Worm (Caenorhabditis elegans): ENCODE measurements around the gene srh-97.
"Not testable (repeated sequence)": the region's sequence is repeated elsewhere in the genome, so short reads cannot be mapped to it uniquely, and the experiment has no call there.

Gene srh-97

DNA sequence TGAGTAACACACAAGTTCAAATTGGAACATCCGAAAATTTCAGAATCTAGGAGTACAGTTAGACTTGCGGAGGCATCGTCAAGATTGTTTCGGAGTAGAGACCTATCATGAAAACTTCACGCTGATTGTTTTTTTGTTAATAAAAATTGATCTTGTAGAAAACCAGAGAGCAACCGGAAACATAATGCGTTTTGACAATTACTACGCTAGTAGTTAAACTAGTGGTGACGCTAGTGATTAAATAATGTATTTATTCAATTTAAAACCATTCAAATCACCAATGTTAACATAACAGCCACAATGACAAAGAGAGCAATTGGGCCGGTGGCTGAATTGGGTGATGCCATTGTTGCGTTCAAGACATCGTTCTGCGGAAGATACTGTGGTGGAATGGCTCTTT lies 2.8 kb downstream of the srh-97 start, which contains the start of gene F49H6.17:
Gene F49H6.17, plus strand, starts transcription at position 301 of the 400 bp plus-strand sequence.
- TF ChIP-seq let-526 (GFP tag; IDR thresholded peaks at IDR 0.05): no peak

- TF ChIP-seq lsl-1 (GFP tag; optimal IDR thresholded peaks at IDR 0.05) (no peak), ceh-100 (GFP tag; IDR thresholded peaks at IDR 0.05) (no peak), F22D6.2 (tag; optimal IDR thresholded peaks at IDR 0.05) (no peak), B0019.2 (GFP tag; conservative IDR thresholded peaks at IDR 0.05) (no peak), tbx-9 (tag; optimal IDR thresholded peaks at IDR 0.05; ENCODE audit: borderline replicate concordance) (no peak), sea-2 (GFP tag; IDR thresholded peaks at IDR 0.05) (no peak), F57A8.1 (GFP tag; optimal IDR thresholded peaks at IDR 0.05) (no peak), sptf-2 (GFP tag; optimal IDR thresholded peaks at IDR 0.05) (no peak), dox-1 (GFP tag; IDR thresholded peaks at IDR 0.05) (no peak), F37B4.10 (GFP tag; IDR thresholded peaks at IDR 0.05) (no peak)
Observed at ce11 chrV:17021361-17021760, 4.5 kb downstream of the srh-97 start, which contains the start of gene F49H6.12. Gene F49H6.12, minus strand, starts transcription at chrV:17021461.

DNA sequence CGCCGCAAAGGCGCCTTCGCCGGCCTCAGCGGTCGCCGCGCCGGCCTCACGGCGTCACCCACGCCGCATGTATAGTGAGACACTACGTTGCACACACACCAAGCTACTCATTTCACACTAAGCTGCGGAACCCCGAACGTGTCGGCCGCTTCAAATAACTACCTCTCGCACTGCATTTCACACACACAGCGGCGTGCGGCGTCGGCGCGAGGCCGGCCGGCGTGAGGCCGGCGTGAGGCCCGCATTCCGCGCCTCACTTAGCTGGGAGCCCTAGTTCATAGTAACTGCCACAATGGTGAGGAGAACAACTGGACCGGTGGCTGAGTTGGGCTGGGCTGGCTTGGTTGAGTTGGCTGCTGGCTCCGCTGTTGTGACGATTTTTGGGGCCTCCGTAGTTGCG lies 5.2 kb downstream of the srh-97 start:
- 0 out of 2 replicates have a peak, but pooled peaks have one; percentile 15 for TF ChIP-seq ceh-91 (GFP tag; IDR thresholded peaks at IDR 0.05)
- peak; percentile 90 for TF ChIP-seq zfh-2 (GFP tag; conservative IDR thresholded peaks at IDR 0.05)
- TF ChIP-seq pbrm-1 (GFP tag; IDR thresholded peaks at IDR 0.05): 0 out of 2 replicates have a peak, but pooled peaks have one; percentile 20
- TF ChIP-seq snpc-4 (GFP tag; optimal IDR thresholded peaks at IDR 0.05): not testable (repeated sequence)
- peak in 1 of 4 experiments; percentile 59 for TF ChIP-seq snpc-4 (tag; optimal IDR thresholded peaks at IDR 0.05)
- TF ChIP-seq nfyb-1 (GFP tag; IDR thresholded peaks at IDR 0.05): 0 out of 2 replicates have a peak, but pooled peaks have one; percentile 39
- TF ChIP-seq egrh-3 (GFP tag; IDR thresholded peaks at IDR 0.05): peak; percentile 74; the same call in 1 of the 2 replicates
- peak; percentile 39; the same call in 1 of the 2 replicates for TF ChIP-seq dox-1 (GFP tag; IDR thresholded peaks at IDR 0.05)
- 0 out of 2 replicates have a peak, but pooled peaks have one; percentile 36 for TF ChIP-seq lin-26 (GFP tag; IDR thresholded peaks at IDR 0.05)

DNA sequence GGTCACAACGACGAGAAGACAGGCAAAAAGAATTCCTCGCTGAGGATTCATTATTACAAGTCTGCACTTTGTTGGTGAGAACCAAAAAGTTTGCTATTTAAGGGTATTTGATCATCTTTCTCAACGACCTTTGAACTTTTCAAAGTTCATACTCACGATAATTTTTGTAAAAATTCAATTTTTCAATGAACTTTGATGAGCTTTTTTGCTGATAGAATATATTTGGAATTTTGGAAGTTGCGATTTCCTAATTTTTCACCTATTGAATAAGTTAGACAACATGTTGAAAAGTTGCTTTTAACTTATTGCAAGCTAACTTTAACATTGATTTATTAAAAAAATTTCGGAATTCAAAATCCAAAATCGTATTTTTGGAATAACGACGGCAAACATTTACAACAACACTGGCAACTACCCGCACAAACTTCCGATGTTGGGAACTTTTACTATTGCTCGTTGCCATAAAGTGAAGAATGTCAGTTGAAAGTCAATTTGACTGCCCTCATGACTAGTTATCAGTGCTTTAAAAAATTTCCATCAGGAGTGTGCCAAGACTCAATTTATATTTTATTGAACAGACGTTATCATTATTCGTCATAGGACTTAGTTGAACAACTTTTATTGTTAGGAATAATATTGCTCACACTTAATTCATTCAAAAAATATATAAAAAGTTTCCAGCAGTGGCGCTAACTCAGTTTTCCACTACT lies 5.9 kb downstream of the srh-97 start, which contains the start of the genes F49H6.8 and F49H6.5:
Gene F49H6.8, minus strand, starts transcription at position 51 of the 710 bp plus-strand sequence.
Gene F49H6.5, plus strand, starts transcription at position 629 of the 710 bp plus-strand sequence.
- TF ChIP-seq C06A6.2 (GFP tag; conservative IDR thresholded peaks at IDR 0.05) (no peak), dpl-1 (GFP tag; optimal IDR thresholded peaks at IDR 0.05) (no peak), snpc-4 (GFP tag; optimal IDR thresholded peaks at IDR 0.05) (no peak), snpc-4 (tag; optimal IDR thresholded peaks at IDR 0.05) (peak in 1 of 4 experiments; percentile 40), Y53G8AR.9 (GFP tag; conservative IDR thresholded peaks at IDR 0.05) (no peak), nhr-80 (tag; optimal IDR thresholded peaks at IDR 0.05) (peak; percentile 37), chd-7 (tag; optimal IDR thresholded peaks at IDR 0.05) (no peak)

- TF ChIP-seq dpl-1 (GFP tag; optimal IDR thresholded peaks at IDR 0.05): no peak
- no peak for TF ChIP-seq sdz-38 (tag; optimal IDR thresholded peaks at IDR 0.05)
- no peak for TF ChIP-seq nhr-120 (GFP tag; IDR thresholded peaks at IDR 0.05)
- TF ChIP-seq cebp-1 (GFP tag; IDR thresholded peaks at IDR 0.05): no peak
- TF ChIP-seq cebp-1 (tag; optimal IDR thresholded peaks at IDR 0.05): no peak
- TF ChIP-seq ztf-22 (GFP tag; optimal IDR thresholded peaks at IDR 0.05): no peak
- TF ChIP-seq ets-4 (GFP tag; optimal IDR thresholded peaks at IDR 0.05): no peak
- TF ChIP-seq rcor-1 (GFP tag; IDR thresholded peaks at IDR 0.05): no peak
- TF ChIP-seq egl-18 (GFP tag; IDR thresholded peaks at IDR 0.05): no peak
- TF ChIP-seq repo-1 (tag; optimal IDR thresholded peaks at IDR 0.05): no peak
- no peak for TF ChIP-seq snpc-1.3 (tag; optimal IDR thresholded peaks at IDR 0.05; ENCODE audit: insufficient read depth)
- no peak for TF ChIP-seq tbx-9 (tag; optimal IDR thresholded peaks at IDR 0.05; ENCODE audit: borderline replicate concordance)
Observed at ce11 chrV:17026289-17026688, 9.4 kb downstream of the srh-97 start, which contains the start of gene F49H6.15. Gene F49H6.15, minus strand, starts transcription at chrV:17026389.
